Worm (Caenorhabditis elegans) whole organism, early embryonic: ENCODE results near the gene F13E9.15.

Source experiments
- B0310.2 ChIP-seq: sonication (generic microtip); optimal IDR thresholded peaks from 2 replicates; lab custom pipeline; 2016; ENCODE audit warnings: mild to moderate bottlenecking, missing genetic modification characterization, missing compliant biosample characterization
- aly-1 ChIP-seq: sonication (generic microtip); optimal IDR thresholded peaks from 2 replicates; lab custom pipeline; 2016; ENCODE audit warnings: missing genetic modification characterization, missing compliant biosample characterization
- ama-1 ChIP-seq: fragments of 150-350 bp; optimal IDR thresholded peaks from 2 replicates; lab custom pipeline; 2014
- ceh-13 ChIP-seq: fragments of 200-800 bp; sonication (Bioruptor generic); optimal IDR thresholded peaks from 2 replicates; lab custom pipeline; 2018; ENCODE audit warnings: mild to moderate bottlenecking, missing genetic modification characterization, missing compliant biosample characterization
- ceh-36 ChIP-seq: sonication (generic microtip); optimal IDR thresholded peaks from 2 replicates; lab custom pipeline; 2016; ENCODE audit warnings: missing genetic modification characterization, inconsistent platforms, missing compliant biosample characterization
- flt-1 ChIP-seq: fragments of 200-800 bp; sonication (Bioruptor generic); IDR thresholded peaks from 2 replicates; pipeline ENCODE4 v1.3.6; 2022; ENCODE audit warnings: missing genetic modification characterization, missing compliant biosample characterization
- hmbx-1 ChIP-seq: sonication (generic microtip); optimal IDR thresholded peaks from 2 replicates; lab custom pipeline; 2016; ENCODE audit warnings: mild to moderate bottlenecking, missing genetic modification characterization, missing compliant biosample characterization
- hmg-4 ChIP-seq: fragments of 200-800 bp; sonication (Bioruptor generic); optimal IDR thresholded peaks from 2 replicates; lab custom pipeline; 2018; ENCODE audit warnings: mild to moderate bottlenecking, missing genetic modification characterization, missing compliant biosample characterization
- pes-1 ChIP-seq: fragments of 200-800 bp; sonication (Bioruptor generic); IDR thresholded peaks from 2 replicates; pipeline ENCODE4 v1.3.6; 2022; ENCODE audit warnings: missing genetic modification reagents, missing genetic modification characterization, missing compliant biosample characterization
- sea-1 ChIP-seq: fragments of 200-800 bp; sonication (Bioruptor generic); conservative IDR thresholded peaks from 2 replicates; pipeline ENCODE4 v1.3.6; 2022; ENCODE audit warnings: missing genetic modification characterization, missing compliant biosample characterization
- tbx-11 ChIP-seq: fragments of 200-800 bp; sonication (Bioruptor generic); IDR thresholded peaks from 2 replicates; pipeline ENCODE4 v1.3.6; 2022; ENCODE audit warnings: missing genetic modification characterization, missing compliant biosample characterization
- tbx-37 ChIP-seq: fragments of 200-800 bp; sonication (Bioruptor generic); conservative IDR thresholded peaks from 2 replicates; pipeline ENCODE4 v1.3.6; 2022; ENCODE audit warnings: missing genetic modification reagents, missing genetic modification characterization, missing compliant biosample characterization
- tra-4 ChIP-seq: sonication (generic microtip); optimal IDR thresholded peaks from 2 replicates; lab custom pipeline; 2017; ENCODE audit warnings: missing genetic modification characterization, missing compliant biosample characterization

- TF ChIP-seq pes-1 (GFP tag; lab: Robert Waterston, UW): no peak
- no peak for TF ChIP-seq B0310.2 (tag; lab: Kevin White, UChicago)
- TF ChIP-seq tbx-37 (GFP tag; lab: Robert Waterston, UW): no peak
- no peak for TF ChIP-seq sea-1 (GFP tag; lab: Robert Waterston, UW)
- TF ChIP-seq ama-1 (lab: Kevin White, UChicago): no peak
- TF ChIP-seq aly-1: no peak
- no peak for TF ChIP-seq tbx-11 (GFP tag; lab: Robert Waterston, UW)
- no peak for TF ChIP-seq hmbx-1 (tag; lab: Kevin White, UChicago)
- no peak for TF ChIP-seq ceh-13 (GFP tag; lab: Kevin White, UChicago)
- TF ChIP-seq hmg-4 (GFP tag; lab: Kevin White, UChicago): no peak
- TF ChIP-seq ceh-36 (tag; lab: Kevin White, UChicago): no peak
- TF ChIP-seq flt-1 (GFP tag; lab: Robert Waterston, UW): no peak
- no peak for TF ChIP-seq tra-4 (tag; lab: Kevin White, UChicago)
These were observed 10.4 kb upstream of the F13E9.15 start, which contains the start of gene srlf-30 for ce11 chrIV:10900083-10900482.
